Worm (Caenorhabditis elegans) whole organism, L1 larva: ENCODE measurements around the gene gei-1.

Source experiments
- aly-2 ChIP-seq: fragments of 150-350 bp; optimal IDR thresholded peaks from 2 replicates; lab custom pipeline; 2014; ENCODE audit warnings: missing biosample characterization, missing genetic modification characterization
- ama-1 ChIP-seq: fragments of 150-350 bp; optimal IDR thresholded peaks from 2 replicates; lab custom pipeline; 2014
- hlh-4 ChIP-seq: sonication (generic microtip); optimal IDR thresholded peaks from 2 replicates; lab custom pipeline; 2016; ENCODE audit warnings: mild to moderate bottlenecking, missing genetic modification characterization, missing compliant biosample characterization
- lin-13 ChIP-seq: fragments of 150-350 bp; optimal IDR thresholded peaks from 2 replicates; lab custom pipeline; 2014; ENCODE audit warnings: missing biosample characterization, missing genetic modification reagents, missing genetic modification characterization
- lin-35 ChIP-seq, 2 experiments: fragments of 150-350 bp; optimal IDR thresholded peaks; 2 replicates each; lab custom pipeline; 2014; ENCODE audit warnings: missing biosample characterization in 2 of 2, missing genetic modification characterization in 2 of 2, missing genetic modification reagents in 2 of 2
- lin-39 ChIP-seq: fragments of 150-350 bp; optimal IDR thresholded peaks from 2 replicates; lab custom pipeline; 2014; ENCODE audit warnings: missing biosample characterization, missing genetic modification reagents, missing genetic modification characterization
- mep-1 ChIP-seq: fragments of 150-350 bp; optimal IDR thresholded peaks from 2 replicates; lab custom pipeline; 2014; ENCODE audit warnings: missing biosample characterization, missing genetic modification characterization
- nhr-11 ChIP-seq: fragments of 150-350 bp; optimal IDR thresholded peaks from 2 replicates; lab custom pipeline; 2014; ENCODE audit warnings: missing biosample characterization, missing genetic modification characterization
- nhr-237 ChIP-seq: fragments of 150-350 bp; optimal IDR thresholded peaks from 2 replicates; lab custom pipeline; 2014; ENCODE audit warnings: missing biosample characterization, missing genetic modification characterization
- swsn-7 ChIP-seq: sonication (generic microtip); optimal IDR thresholded peaks from 2 replicates; lab custom pipeline; 2016; ENCODE audit warnings: missing genetic modification characterization, missing compliant biosample characterization

- no peak for TF ChIP-seq aly-2
- no peak for TF ChIP-seq hlh-4 (tag; lab: Kevin White, UChicago)
- TF ChIP-seq lin-35 (GFP tag; optimal IDR thresholded peaks at IDR 0.05; lab: Kevin White, UChicago), result no peak
- TF ChIP-seq swsn-7, result no peak
- no peak for TF ChIP-seq ama-1 (lab: Kevin White, UChicago)
- TF ChIP-seq nhr-237, result no peak
- TF ChIP-seq mep-1 (tag; lab: Kevin White, UChicago), result no peak
- TF ChIP-seq nhr-11 (tag; lab: Kevin White, UChicago), result no peak
- TF ChIP-seq lin-13 (GFP tag; lab: Kevin White, UChicago), result no peak
- TF ChIP-seq lin-39 (tag; lab: Kevin White, UChicago), result no peak
Measured at ce11 chrIII:3309700-3310099, 35.0 kb upstream of the gei-1 start.
